Fruit fly (Drosophila melanogaster) whole organism, pupa: ENCODE data around the gene Tis11.
A peak's percentile ranks its signal among the peaks of the same experiment; 100 is the strongest.

Experiments
- CG10348 ChIP-seq: fragments of 200-800 bp; sonication (Bioruptor generic); IDR thresholded peaks from 2 replicates; pipeline ENCODE4 v1.3.6; 2022; ENCODE audit warnings: missing biosample characterization, missing genetic modification characterization
- CG17806 ChIP-seq: fragments of 200-800 bp; sonication (Bioruptor generic); optimal IDR thresholded peaks from 2 replicates; lab custom pipeline; 2018; ENCODE audit warnings: missing biosample characterization, mild to moderate bottlenecking, missing genetic modification characterization, moderate library complexity

Tis11 gene

dm6 chrX:12731077-12731476 lies 71.9 kb downstream of the Tis11 start:
- 0 out of 2 replicates have a peak, but pooled peaks have one; percentile 23 for TF ChIP-seq CG10348 (GFP tag; lab: Robert Waterston, UW)
- no peak for TF ChIP-seq CG17806 (tag; lab: Kevin White, UChicago)
